Fruit fly (Drosophila melanogaster): ENCODE measurements around the gene Mpp6.

The Mpp6 gene

dm6 chr2L:21148242-21148641 is 7.8 kb upstream of the Mpp6 start, which contains the start of gene del:
Gene del (minus strand): TSS chr2L:21148546.
- TF ChIP-seq dsf (GFP tag; optimal IDR thresholded peaks at IDR 0.05; ENCODE audit: borderline replicate concordance) (no peak), pan (optimal IDR thresholded peaks at IDR 0.05) (no peak), CrebA (GFP tag; optimal IDR thresholded peaks at IDR 0.05; ENCODE audit: borderline replicate concordance) (no peak), lola (GFP tag; optimal IDR thresholded peaks at IDR 0.05) (no peak)

dm6 chr2L:21149053-21149452 is 7.0 kb upstream of the Mpp6 start:
- TF ChIP-seq CG9705 (GFP tag; optimal IDR thresholded peaks at IDR 0.05) (peak; percentile 4), Dfd (GFP tag; optimal IDR thresholded peaks at IDR 0.05) (no peak), fru (GFP tag; optimal IDR thresholded peaks at IDR 0.05) (no peak), Abd-B (GFP tag; optimal IDR thresholded peaks at IDR 0.05) (no peak), tai (GFP tag; optimal IDR thresholded peaks at IDR 0.05) (peak; percentile 14), rgr (GFP tag; optimal IDR thresholded peaks at IDR 0.05) (peak; percentile 25), woc (GFP tag; optimal IDR thresholded peaks at IDR 0.05) (peak; percentile 62), Hnf4 (GFP tag; optimal IDR thresholded peaks at IDR 0.05) (peak; percentile 44), HLH106 (tag; optimal IDR thresholded peaks at IDR 0.05) (peak; percentile 39), Jra (GFP tag; optimal IDR thresholded peaks at IDR 0.05) (no peak), Hr83 (GFP tag; optimal IDR thresholded peaks at IDR 0.05; ENCODE audit: poor library complexity, severe bottlenecking) (peak; percentile 48), sv (GFP tag; optimal IDR thresholded peaks at IDR 0.05) (peak; percentile 46)

dm6 chr2L:21153844-21154243 is 2.2 kb upstream of the Mpp6 start:
- peak; percentile 55 for TF ChIP-seq brk (GFP tag; optimal IDR thresholded peaks at IDR 0.05)
- TF ChIP-seq Dfd (GFP tag; optimal IDR thresholded peaks at IDR 0.05) = no peak
- no peak for TF ChIP-seq Rel (GFP tag; optimal IDR thresholded peaks at IDR 0.05)
- peak; percentile 62 for TF ChIP-seq Rel (tag; optimal IDR thresholded peaks at IDR 0.05)

dm6 chr2L:21158554-21158953 is 2.5 kb downstream of the Mpp6 start, which contains the start of the genes Coq3 and Pld3:
Gene Coq3 (minus strand): TSS chr2L:21158611.
Gene Pld3 (plus strand): TSS chr2L:21158847.
- TF ChIP-seq brk (GFP tag; optimal IDR thresholded peaks at IDR 0.05) (no peak), fru (GFP tag; optimal IDR thresholded peaks at IDR 0.05) (peak; percentile 94), dl (GFP tag; optimal IDR thresholded peaks at IDR 0.05; ENCODE audit: insufficient read depth in 1 of 2, partially characterized antibody in 2 of 2) (no peak), Hnf4 (GFP tag; optimal IDR thresholded peaks at IDR 0.05) (peak; percentile 97), tai (GFP tag; optimal IDR thresholded peaks at IDR 0.05) (no peak), dsf (GFP tag; optimal IDR thresholded peaks at IDR 0.05; ENCODE audit: borderline replicate concordance) (peak; percentile 89), dmrt93B (GFP tag; optimal IDR thresholded peaks at IDR 0.05) (peak; percentile 82), psq (GFP tag; optimal IDR thresholded peaks at IDR 0.05) (peak; percentile 93), sage (GFP tag; optimal IDR thresholded peaks at IDR 0.05) (no peak), Dfd (GFP tag; optimal IDR thresholded peaks at IDR 0.05) (no peak), CG9705 (GFP tag; optimal IDR thresholded peaks at IDR 0.05) (peak; percentile 91), Rel (GFP tag; optimal IDR thresholded peaks at IDR 0.05) (no peak), Rel (tag; optimal IDR thresholded peaks at IDR 0.05) (peak; percentile 83), lola (GFP tag; optimal IDR thresholded peaks at IDR 0.05) (no peak), usp (GFP tag; optimal IDR thresholded peaks at IDR 0.05) (no peak), Mio (GFP tag; optimal IDR thresholded peaks at IDR 0.05) (peak; percentile 72), GATAd (GFP tag; optimal IDR thresholded peaks at IDR 0.05) (no peak), woc (GFP tag; optimal IDR thresholded peaks at IDR 0.05) (peak; percentile 77), CG32264 (GFP tag; optimal IDR thresholded peaks at IDR 0.05) (peak; percentile 73), ey (GFP tag; optimal IDR thresholded peaks at IDR 0.05) (peak; percentile 94), Vsx2 (GFP tag; optimal IDR thresholded peaks at IDR 0.05; ENCODE audit: partially characterized antibody) (no peak), h (GFP tag; optimal IDR thresholded peaks at IDR 0.05) (peak; percentile 96), foxo (GFP tag; optimal IDR thresholded peaks at IDR 0.05) (peak; percentile 81 to 98), br (GFP tag; optimal IDR thresholded peaks at IDR 0.05) (peak; percentile 93), CrebA (GFP tag; optimal IDR thresholded peaks at IDR 0.05; ENCODE audit: borderline replicate concordance) (no peak), Abd-B (GFP tag; optimal IDR thresholded peaks at IDR 0.05) (no peak), Hr83 (GFP tag; optimal IDR thresholded peaks at IDR 0.05; ENCODE audit: poor library complexity, severe bottlenecking) (peak; percentile 85), Sp1 (GFP tag; optimal IDR thresholded peaks at IDR 0.05) (peak; percentile 95), Dif (GFP tag; optimal IDR thresholded peaks at IDR 0.05; ENCODE audit: partially characterized antibody) (no peak), sv (GFP tag; optimal IDR thresholded peaks at IDR 0.05) (peak; percentile 79), rgr (GFP tag; optimal IDR thresholded peaks at IDR 0.05) (peak; percentile 97), HLH106 (tag; optimal IDR thresholded peaks at IDR 0.05) (peak; percentile 96), jim (GFP tag; optimal IDR thresholded peaks at IDR 0.05) (no peak), Jra (GFP tag; optimal IDR thresholded peaks at IDR 0.05) (peak; percentile 92), Hr78 (GFP tag; optimal IDR thresholded peaks at IDR 0.05) (no peak), N (GFP tag; optimal IDR thresholded peaks at IDR 0.05) (no peak), OdsH (GFP tag; optimal IDR thresholded peaks at IDR 0.05) (peak; percentile 94), Myc (optimal IDR thresholded peaks at IDR 0.05) (no peak), pan (optimal IDR thresholded peaks at IDR 0.05) (no peak)
